Fruit fly (Drosophila melanogaster) whole organism: ENCODE data around the gene me31B.

Experiments
- CG8478 ChIP-seq: fragments of >200 bp; optimal IDR thresholded peaks from 2 replicates; lab custom pipeline; 2018; ENCODE audit warnings: inconsistent platforms
- Dll ChIP-seq: fragments of >200 bp; optimal IDR thresholded peaks from 2 replicates; lab custom pipeline; 2017
- EcR ChIP-seq, 2 experiments: fragments of >200 bp; optimal IDR thresholded peaks; 2 replicates each; lab custom pipeline; 2017; ENCODE audit warnings: missing biosample characterization in 2 of 2, missing genetic modification characterization in 2 of 2, missing genetic modification reagents in 2 of 2
- pan ChIP-seq: fragments of >200 bp; optimal IDR thresholded peaks from 2 replicates; lab custom pipeline; 2017
- psq ChIP-seq: fragments of >200 bp; optimal IDR thresholded peaks from 2 replicates; lab custom pipeline; 2017
- usp ChIP-seq: fragments of >200 bp; optimal IDR thresholded peaks from 2 replicates; lab custom pipeline; 2017; ENCODE audit warnings: missing biosample characterization, missing genetic modification characterization, mixed read lengths

The me31B gene

dm6 chr2L:10232827-10233226 is 6.3 kb upstream of the me31B start:
- no peak for TF ChIP-seq Dll
- TF ChIP-seq psq, result no peak
- no peak for TF ChIP-seq pan (lab: Kevin White, UChicago)
- TF ChIP-seq usp (GFP tag; lab: Kevin White, UChicago), result no peak
- no peak for TF ChIP-seq CG8478 (lab: Kevin White, UChicago)
- no peak for TF ChIP-seq EcR (GFP tag; optimal IDR thresholded peaks at IDR 0.05; lab: Kevin White, UChicago)

dm6 chr2L:10237725-10238446 is 1.3 kb upstream of the me31B start, which contains the start of gene mthl15:
TSS of gene mthl15 (minus strand) at chr2L:10238317.
- peak; percentile 8 for TF ChIP-seq pan (lab: Kevin White, UChicago)
- no peak for TF ChIP-seq EcR (GFP tag; optimal IDR thresholded peaks at IDR 0.05; lab: Kevin White, UChicago)

dm6 chr2L:10246785-10247190 is 7.6 kb downstream of the me31B start, which contains the start of gene chico:
TSS of gene chico (minus strand) at chr2L:10247078.
- TF ChIP-seq usp (GFP tag; lab: Kevin White, UChicago), result no peak
- TF ChIP-seq psq, result no peak
- no peak for TF ChIP-seq CG8478 (lab: Kevin White, UChicago)

- TF ChIP-seq pan (lab: Kevin White, UChicago), result no peak
Observed at dm6 chr2L:10249655-10250202, 10.6 kb downstream of the me31B start.

dm6 chr2L:10250441-10250847 is 11.3 kb downstream of the me31B start, which contains the start of the genes bsk and CG31717:
TSS of gene bsk (minus strand) at chr2L:10250501.
TSS of gene CG31717 (plus strand) at chr2L:10250737.
- TF ChIP-seq usp (GFP tag; lab: Kevin White, UChicago) (no peak), pan (lab: Kevin White, UChicago) (no peak), psq (no peak), Dll (no peak), EcR (GFP tag; optimal IDR thresholded peaks at IDR 0.05; lab: Kevin White, UChicago) (no peak), CG8478 (lab: Kevin White, UChicago) (no peak)

- TF ChIP-seq EcR (GFP tag; optimal IDR thresholded peaks at IDR 0.05; lab: Kevin White, UChicago), result no peak
- no peak for TF ChIP-seq Dll
- no peak for TF ChIP-seq pan (lab: Kevin White, UChicago)
- TF ChIP-seq psq, result no peak
- TF ChIP-seq usp (GFP tag; lab: Kevin White, UChicago), result no peak
- TF ChIP-seq CG8478 (lab: Kevin White, UChicago), result no peak
Observed at dm6 chr2L:10251592-10251991, 12.5 kb downstream of the me31B start, which contains the start of gene Ror. TSS of gene Ror (plus strand) at chr2L:10251843.

dm6 chr2L:10255725-10256158 is 16.6 kb downstream of the me31B start, which contains the start of gene CG5676:
TSS of gene CG5676 (minus strand) at chr2L:10255891.
- TF ChIP-seq usp (GFP tag; lab: Kevin White, UChicago), result no peak

dm6 chr2L:10259960-10260749 is 21.0 kb downstream of the me31B start:
- no peak for TF ChIP-seq psq
- TF ChIP-seq pan (lab: Kevin White, UChicago), result no peak
- TF ChIP-seq usp (GFP tag; lab: Kevin White, UChicago), result no peak
- TF ChIP-seq CG8478 (lab: Kevin White, UChicago), result no peak
- no peak for TF ChIP-seq EcR (GFP tag; optimal IDR thresholded peaks at IDR 0.05; lab: Kevin White, UChicago)
- TF ChIP-seq Dll, result no peak

dm6 chr2L:10260750-10261493 is 21.8 kb downstream of the me31B start, which contains the start of gene Pten:
TSS of gene Pten (minus strand) at chr2L:10261049.
- TF ChIP-seq usp (GFP tag; lab: Kevin White, UChicago), result no peak
- TF ChIP-seq Dll, result no peak
- TF ChIP-seq CG8478 (lab: Kevin White, UChicago), result no peak
- TF ChIP-seq psq, result no peak
- no peak for TF ChIP-seq pan (lab: Kevin White, UChicago)
- no peak for TF ChIP-seq EcR (GFP tag; optimal IDR thresholded peaks at IDR 0.05; lab: Kevin White, UChicago)

- TF ChIP-seq EcR (GFP tag; optimal IDR thresholded peaks at IDR 0.05; lab: Kevin White, UChicago), result no peak
- TF ChIP-seq CG8478 (lab: Kevin White, UChicago), result no peak
- no peak for TF ChIP-seq pan (lab: Kevin White, UChicago)
Observed at dm6 chr2L:10261774-10262173, 22.6 kb downstream of the me31B start.

- no peak for TF ChIP-seq CG8478 (lab: Kevin White, UChicago)
Observed at dm6 chr2L:10263343-10263744, 24.2 kb downstream of the me31B start, which contains the start of gene Rsf1. TSS of gene Rsf1 (minus strand) at chr2L:10263554.
